Worm (Caenorhabditis elegans) whole organism, L2 larva: ENCODE results near the gene rars-2.

Experiments used
- R02D3.7 ChIP-seq: fragments of 150-350 bp; optimal IDR thresholded peaks from 2 replicates; lab custom pipeline; 2014; ENCODE audit warnings: missing biosample characterization, missing genetic modification characterization
- alr-1 ChIP-seq: fragments of 150-350 bp; optimal IDR thresholded peaks from 2 replicates; lab custom pipeline; 2014; ENCODE audit warnings: missing biosample characterization, missing genetic modification characterization
- ceh-82 ChIP-seq: fragments of 150-350 bp; optimal IDR thresholded peaks from 2 replicates; lab custom pipeline; 2014; ENCODE audit warnings: missing biosample characterization, missing genetic modification characterization
- elt-3 ChIP-seq: sonication (generic microtip); optimal IDR thresholded peaks from 2 replicates; lab custom pipeline; 2017; ENCODE audit warnings: missing biosample characterization, missing genetic modification characterization
- nhr-11 ChIP-seq: fragments of 150-350 bp; optimal IDR thresholded peaks from 2 replicates; lab custom pipeline; 2014; ENCODE audit warnings: missing biosample characterization, missing genetic modification characterization
- snpc-4 ChIP-seq: fragments of 150-350 bp; optimal IDR thresholded peaks from 2 replicates; lab custom pipeline; 2014; ENCODE audit warnings: missing biosample characterization, missing genetic modification characterization
- zag-1 ChIP-seq: fragments of 150-350 bp; optimal IDR thresholded peaks from 2 replicates; lab custom pipeline; 2014; ENCODE audit warnings: missing biosample characterization, missing genetic modification characterization

ce11 chrII:6132595-6132994 is 7.2 kb downstream of the rars-2 start, which contains the start of gene abts-3:
- TF ChIP-seq nhr-11 (tag; lab: Kevin White, UChicago): no peak
- TF ChIP-seq ceh-82 (tag; lab: Kevin White, UChicago): no peak
- TF ChIP-seq elt-3: no peak
- TF ChIP-seq snpc-4 (tag; lab: Kevin White, UChicago): no peak
- TF ChIP-seq zag-1: no peak
- no peak for TF ChIP-seq R02D3.7 (tag; lab: Kevin White, UChicago)
- no peak for TF ChIP-seq alr-1
